Fruit fly (Drosophila melanogaster): ENCODE data around the gene CG42450.

The CG42450 gene

DNA sequence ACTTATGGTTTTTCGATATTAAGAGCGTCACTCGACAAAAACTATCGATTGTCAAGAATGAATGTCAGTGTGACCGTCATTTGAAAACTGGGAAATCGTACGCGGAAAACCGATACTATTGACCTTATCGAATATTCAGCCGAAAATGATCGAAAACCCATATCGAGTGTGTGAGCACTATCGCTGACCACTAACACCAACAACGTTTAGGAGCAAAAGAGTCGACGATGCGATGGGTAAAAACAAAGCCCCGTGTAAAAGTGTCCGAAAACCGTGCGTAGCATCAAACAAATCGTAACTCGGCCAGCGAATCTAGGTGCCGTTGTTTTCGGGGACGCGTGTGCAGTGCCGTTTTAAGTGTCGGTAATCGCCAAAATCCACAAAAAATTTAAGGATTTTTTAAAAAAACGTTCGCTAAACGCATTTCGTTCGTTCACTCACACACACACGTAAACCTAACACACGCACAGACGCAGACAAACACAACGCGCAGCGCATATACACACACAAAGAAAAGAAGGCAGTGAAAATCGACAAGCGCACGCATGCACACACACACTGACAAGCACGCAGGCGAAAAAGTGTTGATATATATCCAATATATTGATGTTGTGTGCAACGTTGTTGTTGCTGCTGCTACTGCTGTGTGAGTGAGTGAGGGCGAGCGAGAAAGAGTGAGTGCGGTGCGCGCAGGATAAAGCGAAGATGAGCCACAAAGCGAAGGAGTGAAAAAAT, 50.8 kb downstream of the CG42450 start, which contains the start of the genes CG7326 and Dora (continued):
- TF ChIP-seq prd (optimal IDR thresholded peaks at IDR 0.05) (no peak), prd (GFP tag; IDR thresholded peaks at IDR 0.05) (no peak), peb (GFP tag; IDR thresholded peaks at IDR 0.05) (no peak), tap (tag; optimal IDR thresholded peaks at IDR 0.05) (no peak), insv (GFP tag; optimal IDR thresholded peaks at IDR 0.05) (no peak), CG14441 (GFP tag; IDR thresholded peaks at IDR 0.05) (no peak), kni (GFP tag; optimal IDR thresholded peaks at IDR 0.05) (peak; percentile 30), salm (tag; optimal IDR thresholded peaks at IDR 0.05) (no peak), CG3065 (GFP tag; optimal IDR thresholded peaks at IDR 0.05) (no peak), Neu2 (GFP tag; optimal IDR thresholded peaks at IDR 0.05; ENCODE audit: borderline replicate concordance) (no peak), Deaf1 (tag; optimal IDR thresholded peaks at IDR 0.05) (peak; percentile 48), lola (GFP tag; optimal IDR thresholded peaks at IDR 0.05) (peak in 1 of 3 experiments; percentile 59), so (GFP tag; IDR thresholded peaks at IDR 0.05) (no peak), CG9797 (GFP tag; optimal IDR thresholded peaks at IDR 0.05) (peak; percentile 91), slp2 (GFP tag; optimal IDR thresholded peaks at IDR 0.05) (no peak), CG9215 (GFP tag; IDR thresholded peaks at IDR 0.05) (no peak), HLH54F (GFP tag; optimal IDR thresholded peaks at IDR 0.05) (no peak), caup (GFP tag; optimal IDR thresholded peaks at IDR 0.05; ENCODE audit: severe bottlenecking) (no peak), NfI (GFP tag; optimal IDR thresholded peaks at IDR 0.05) (peak; percentile 8), pita (GFP tag; optimal IDR thresholded peaks at IDR 0.05) (no peak), tio (GFP tag; optimal IDR thresholded peaks at IDR 0.05) (no peak), CG3838 (GFP tag; optimal IDR thresholded peaks at IDR 0.05) (no peak), sna (GFP tag; IDR thresholded peaks at IDR 0.05; ENCODE audit: partially characterized antibody) (peak; percentile 90), dan (GFP tag; IDR thresholded peaks at IDR 0.05) (no peak), Mes4 (GFP tag; optimal IDR thresholded peaks at IDR 0.05) (no peak), CG4404 (GFP tag; IDR thresholded peaks at IDR 0.05) (no peak), phol (tag; optimal IDR thresholded peaks at IDR 0.05) (peak; percentile 12), CG11560 (tag; IDR thresholded peaks at IDR 0.05) (peak; percentile 99), CG7963 (GFP tag; IDR thresholded peaks at IDR 0.05; ENCODE audit: partially characterized antibody) (peak; percentile 91), ham (GFP tag; IDR thresholded peaks at IDR 0.05) (no peak), ems (GFP tag; optimal IDR thresholded peaks at IDR 0.05) (no peak), cwo (GFP tag; optimal IDR thresholded peaks at IDR 0.05) (no peak), sens (GFP tag) (peak; percentile 37), rib (GFP tag; IDR thresholded peaks at IDR 0.05) (no peak), CG14667 (GFP tag; IDR thresholded peaks at IDR 0.05) (no peak), E2f2 (GFP tag; IDR thresholded peaks at IDR 0.05) (peak; percentile 55), CG8359 (GFP tag; optimal IDR thresholded peaks at IDR 0.05; ENCODE audit: borderline replicate concordance) (no peak), CG1603 (tag; optimal IDR thresholded peaks at IDR 0.05) (peak; percentile 74), CG11247 (GFP tag; IDR thresholded peaks at IDR 0.05) (no peak), CG14710 (tag; optimal IDR thresholded peaks at IDR 0.05) (peak; percentile 62), Elba2 (GFP tag; optimal IDR thresholded peaks at IDR 0.05) (no peak), H15 (GFP tag; IDR thresholded peaks at IDR 0.05) (no peak), grau (tag; optimal IDR thresholded peaks at IDR 0.05) (no peak), BEAF-32 (GFP tag; optimal IDR thresholded peaks at IDR 0.05) (peak; percentile 92), Atf6 (GFP tag; IDR thresholded peaks at IDR 0.05) (no peak)
